Worm (Caenorhabditis elegans) whole organism, L1 larva: Measurements from ENCODE around the gene lron-3.

Source experiments
- alr-1 ChIP-seq: fragments of 200-800 bp; sonication (Bioruptor generic); optimal IDR thresholded peaks from 2 replicates; lab custom pipeline; 2018; ENCODE audit warnings: borderline replicate concordance, mild to moderate bottlenecking, missing genetic modification characterization, missing compliant biosample characterization
- ztf-11 ChIP-seq, 2 experiments: sonication (generic microtip); optimal IDR thresholded peaks; 2 replicates each; lab custom pipeline; 2016 to 2017; ENCODE audit warnings: missing genetic modification characterization in 2 of 2, missing biosample characterization in 1 of 2, missing compliant biosample characterization in 1 of 2

- TF ChIP-seq ztf-11 (tag; optimal IDR thresholded peaks at IDR 0.05; lab: Kevin White, UChicago) (no peak), alr-1 (tag; lab: Kevin White, UChicago) (no peak)
These were observed 6.6 kb upstream of the lron-3 start for ce11 chrX:15564338-15564737.
